Fruit fly (Drosophila melanogaster) whole organism, embryonic: Measurements from ENCODE around the gene nonC.
A peak's percentile ranks its signal among the peaks of the same experiment; 100 is the strongest.

ENCODE experiments used
- CG10209 ChIP-seq: fragments of 200-800 bp; sonication (Bioruptor generic); optimal IDR thresholded peaks from 3 replicates; lab custom pipeline; 2017; ENCODE audit warnings: missing biosample characterization, mild to moderate bottlenecking, missing genetic modification characterization, missing genetic modification reagents
- CG10462 ChIP-seq: fragments of 200-800 bp; sonication (Bioruptor generic); optimal IDR thresholded peaks from 2 replicates; lab custom pipeline; 2016; ENCODE audit warnings: missing biosample characterization, missing genetic modification characterization
- CG12299 ChIP-seq: fragments of 200-800 bp; sonication (Bioruptor generic); optimal IDR thresholded peaks from 2 replicates; lab custom pipeline; 2018; ENCODE audit warnings: missing biosample characterization, mild to moderate bottlenecking, missing genetic modification characterization
- CG1233 ChIP-seq: fragments of 200-800 bp; sonication (Bioruptor generic); optimal IDR thresholded peaks from 4 replicates; lab custom pipeline; 2018; ENCODE audit warnings: missing biosample characterization, mild to moderate bottlenecking, missing genetic modification characterization
- CG12769 ChIP-seq: fragments of 200-800 bp; sonication (Bioruptor generic); optimal IDR thresholded peaks from 2 replicates; lab custom pipeline; 2019; ENCODE audit warnings: missing biosample characterization, mild to moderate bottlenecking, missing genetic modification characterization, moderate library complexity
- CG13296 ChIP-seq: fragments of 200-800 bp; sonication (Bioruptor generic); optimal IDR thresholded peaks from 3 replicates; lab custom pipeline; 2018; ENCODE audit warnings: missing biosample characterization, mild to moderate bottlenecking, missing genetic modification characterization
- CG13775 ChIP-seq: fragments of 200-800 bp; sonication (Bioruptor generic); optimal IDR thresholded peaks from 3 replicates; lab custom pipeline; 2017; ENCODE audit warnings: missing biosample characterization, mild to moderate bottlenecking, missing genetic modification characterization
- CG14667 ChIP-seq: fragments of 200-800 bp; sonication (Bioruptor generic); IDR thresholded peaks from 2 replicates; pipeline ENCODE4 v1.3.6; 2022; ENCODE audit warnings: missing biosample characterization, missing genetic modification characterization
- CG15011 ChIP-seq: fragments of 200-800 bp; sonication (Bioruptor generic); optimal IDR thresholded peaks from 3 replicates; lab custom pipeline; 2018; ENCODE audit warnings: missing biosample characterization, mild to moderate bottlenecking, missing genetic modification characterization
- CG17328 ChIP-seq: fragments of 200-800 bp; sonication (Bioruptor generic); IDR thresholded peaks from 2 replicates; pipeline ENCODE4 v1.3.6; 2022; ENCODE audit warnings: missing biosample characterization, missing genetic modification characterization
- CG17361 ChIP-seq: fragments of 200-800 bp; sonication (Bioruptor generic); IDR thresholded peaks from 3 replicates; pipeline ENCODE4 v1.3.6; 2022; ENCODE audit warnings: missing biosample characterization, missing genetic modification characterization
- CG18476 ChIP-seq: fragments of 200-800 bp; sonication (Bioruptor generic); optimal IDR thresholded peaks from 2 replicates; lab custom pipeline; 2016; ENCODE audit warnings: missing biosample characterization, mild to moderate bottlenecking, missing genetic modification characterization
- CG18619 ChIP-seq: fragments of 200-800 bp; sonication (Bioruptor generic); optimal IDR thresholded peaks from 3 replicates; lab custom pipeline; 2017; ENCODE audit warnings: missing biosample characterization, mild to moderate bottlenecking, missing genetic modification characterization
- CG2120 ChIP-seq: fragments of 200-800 bp; sonication (Bioruptor generic); optimal IDR thresholded peaks from 3 replicates; lab custom pipeline; 2016; ENCODE audit warnings: missing biosample characterization, missing genetic modification characterization
- CG30431 ChIP-seq: fragments of 200-800 bp; sonication (Bioruptor generic); optimal IDR thresholded peaks from 2 replicates; lab custom pipeline; 2017; ENCODE audit warnings: missing biosample characterization, missing genetic modification characterization
- CG3407 ChIP-seq: fragments of 200-800 bp; sonication (Bioruptor generic); optimal IDR thresholded peaks from 2 replicates; lab custom pipeline; 2018; ENCODE audit warnings: missing biosample characterization, mild to moderate bottlenecking, missing genetic modification characterization
- CG7963 ChIP-seq: fragments of 200-800 bp; sonication (Bioruptor generic); IDR thresholded peaks from 3 replicates; pipeline ENCODE4 v1.3.6; 2022; ENCODE audit warnings: missing biosample characterization, missing genetic modification characterization; ENCODE audit not compliant: partially characterized antibody
- CG8924 ChIP-seq: fragments of 200-800 bp; optimal IDR thresholded peaks from 3 replicates; lab custom pipeline; 2019; ENCODE audit warnings: missing biosample characterization, mild to moderate bottlenecking, missing genetic modification characterization, moderate library complexity
- CG9932 ChIP-seq: fragments of 200-800 bp; sonication (Bioruptor generic); IDR thresholded peaks from 2 replicates; pipeline ENCODE4 v1.3.6; 2022; ENCODE audit warnings: missing biosample characterization, missing genetic modification characterization
- Dp ChIP-seq: fragments of 200-800 bp; sonication (Bioruptor generic); optimal IDR thresholded peaks from 2 replicates; lab custom pipeline; 2018; ENCODE audit warnings: missing biosample characterization, mild to moderate bottlenecking, missing genetic modification characterization, moderate library complexity
- ERR ChIP-seq: fragments of 200-800 bp; sonication (Bioruptor generic); optimal IDR thresholded peaks from 2 replicates; lab custom pipeline; 2016; ENCODE audit warnings: missing biosample characterization, missing genetic modification characterization
- Hmr ChIP-seq: fragments of 200-800 bp; sonication (Bioruptor generic); optimal IDR thresholded peaks from 3 replicates; lab custom pipeline; 2017; ENCODE audit warnings: mild to moderate bottlenecking, missing biosample characterization, missing genetic modification reagents, missing genetic modification characterization
- Hr3 ChIP-seq: fragments of 200-800 bp; sonication (Bioruptor generic); optimal IDR thresholded peaks from 3 replicates; lab custom pipeline; 2016; ENCODE audit warnings: missing biosample characterization, missing genetic modification characterization
- MTF-1 ChIP-seq: fragments of 200-800 bp; sonication (Bioruptor generic); optimal IDR thresholded peaks from 2 replicates; lab custom pipeline; 2018; ENCODE audit warnings: missing biosample characterization, mild to moderate bottlenecking, missing genetic modification characterization, borderline replicate concordance
- NfI ChIP-seq: fragments of 200-800 bp; sonication (Bioruptor generic); optimal IDR thresholded peaks from 3 replicates; lab custom pipeline; 2018; ENCODE audit warnings: missing biosample characterization, mild to moderate bottlenecking, missing genetic modification characterization, moderate library complexity
- Pdp1 ChIP-seq, 2 experiments: fragments of 200-800 bp; sonication (Bioruptor generic); optimal IDR thresholded peaks; 3 replicates each; lab custom pipeline; 2016; ENCODE audit warnings: missing biosample characterization in 2 of 2, missing genetic modification characterization in 2 of 2, mild to moderate bottlenecking in 1 of 2, moderate library complexity in 1 of 2
- Poxn ChIP-seq: fragments of 200-800 bp; sonication (Bioruptor generic); IDR thresholded peaks from 2 replicates; pipeline ENCODE4 v1.3.6; 2022; ENCODE audit warnings: missing biosample characterization, missing genetic modification characterization
- Ptx1 ChIP-seq: fragments of 200-800 bp; sonication (Bioruptor generic); IDR thresholded peaks from 2 replicates; pipeline ENCODE4 v1.3.6; 2022; ENCODE audit warnings: missing biosample characterization, missing genetic modification characterization
- Ravus ChIP-seq: fragments of 200-800 bp; sonication (Bioruptor generic); IDR thresholded peaks from 2 replicates; pipeline ENCODE4 v1.3.6; 2022; ENCODE audit warnings: missing biosample characterization, missing genetic modification characterization
- Sox100B ChIP-seq: fragments of 200-800 bp; sonication (Bioruptor generic); optimal IDR thresholded peaks from 3 replicates; lab custom pipeline; 2018; ENCODE audit warnings: missing biosample characterization, mild to moderate bottlenecking, missing genetic modification characterization
- Sry-δ ChIP-seq: fragments of 200-800 bp; sonication (Bioruptor generic); optimal IDR thresholded peaks from 2 replicates; lab custom pipeline; 2016; ENCODE audit warnings: missing biosample characterization, missing genetic modification characterization
- Trl ChIP-seq, 3 experiments: fragments of >200 bp in 2 of 3; fragments of 200-800 bp in 1 of 3; sonication (Bioruptor generic) in 1 of 3; optimal IDR thresholded peaks; 2 replicates in 1 of 3; 3 replicates in 2 of 3; lab custom pipeline; 2016 to 2017; ENCODE audit warnings: missing biosample characterization in 1 of 3, missing genetic modification characterization in 1 of 3
- amos ChIP-seq: fragments of 200-800 bp; sonication (Bioruptor generic); IDR thresholded peaks from 2 replicates; pipeline ENCODE4 v1.3.6; 2022; ENCODE audit warnings: missing biosample characterization, missing genetic modification characterization; ENCODE audit not compliant: partially characterized antibody
- bigmax ChIP-seq: fragments of 200-800 bp; sonication (Bioruptor generic); optimal IDR thresholded peaks from 2 replicates; lab custom pipeline; 2018; ENCODE audit warnings: missing biosample characterization, mild to moderate bottlenecking, missing genetic modification characterization
- ewg ChIP-seq: fragments of 200-800 bp; sonication (Bioruptor generic); optimal IDR thresholded peaks from 3 replicates; lab custom pipeline; 2017; ENCODE audit warnings: mild to moderate bottlenecking, missing biosample characterization, missing genetic modification reagents, missing genetic modification characterization
- fru ChIP-seq: fragments of >200 bp; optimal IDR thresholded peaks from 2 replicates; lab custom pipeline; 2017
- fu2 ChIP-seq: fragments of 200-800 bp; sonication (Bioruptor generic); optimal IDR thresholded peaks from 2 replicates; lab custom pipeline; 2016; ENCODE audit warnings: missing biosample characterization, missing genetic modification characterization
- gcm2 ChIP-seq: fragments of 200-800 bp; sonication (Bioruptor generic); optimal IDR thresholded peaks from 2 replicates; lab custom pipeline; 2016; ENCODE audit warnings: missing biosample characterization, missing genetic modification characterization
- gfzf ChIP-seq: fragments of 200-800 bp; sonication (Bioruptor generic); optimal IDR thresholded peaks from 2 replicates; lab custom pipeline; 2016; ENCODE audit warnings: missing biosample characterization, mild to moderate bottlenecking, missing genetic modification characterization, moderate library complexity
- jigr1 ChIP-seq: fragments of 200-800 bp; sonication (Bioruptor generic); IDR thresholded peaks from 3 replicates; pipeline ENCODE4 v1.3.6; 2022; ENCODE audit warnings: missing biosample characterization, missing genetic modification characterization
- kni ChIP-seq: fragments of 200-800 bp; sonication (Bioruptor generic); optimal IDR thresholded peaks from 3 replicates; lab custom pipeline; 2017; ENCODE audit warnings: mild to moderate bottlenecking, missing biosample characterization, missing genetic modification reagents, missing genetic modification characterization
- mam ChIP-seq: fragments of 200-800 bp; sonication (Bioruptor generic); optimal IDR thresholded peaks from 3 replicates; lab custom pipeline; 2016; ENCODE audit warnings: missing biosample characterization, missing genetic modification characterization
- otp ChIP-seq: fragments of 200-800 bp; sonication (Bioruptor generic); IDR thresholded peaks from 3 replicates; pipeline ENCODE4, ENCODE4 v1.3.6; 2022; ENCODE audit warnings: missing biosample characterization, missing genetic modification characterization
- prd ChIP-seq, 3 experiments: fragments of >200 bp in 2 of 3; fragments of 200-800 bp in 1 of 3; sonication (Bioruptor generic) in 1 of 3; optimal IDR thresholded peaks in 2 of 3; IDR thresholded peaks in 1 of 3; 2 replicates in 2 of 3; 3 replicates in 1 of 3; pipeline versions ENCODE4 v1.3.6 to Lab custom; 2017 to 2022; ENCODE audit warnings: missing biosample characterization in 1 of 3, missing genetic modification characterization in 1 of 3
- pzg ChIP-seq: fragments of 200-800 bp; sonication (Bioruptor generic); optimal IDR thresholded peaks from 3 replicates; lab custom pipeline; 2018; ENCODE audit warnings: missing biosample characterization, mild to moderate bottlenecking, missing genetic modification characterization, moderate library complexity
- tin ChIP-seq: fragments of 200-800 bp; sonication (Bioruptor generic); optimal IDR thresholded peaks from 3 replicates; lab custom pipeline; 2016; ENCODE audit warnings: missing biosample characterization, missing genetic modification characterization
- trem ChIP-seq: fragments of 200-800 bp; optimal IDR thresholded peaks from 3 replicates; lab custom pipeline; 2019; ENCODE audit warnings: missing biosample characterization, mild to moderate bottlenecking, missing genetic modification characterization, moderate library complexity
- zen ChIP-seq: fragments of 200-800 bp; sonication (Bioruptor generic); optimal IDR thresholded peaks from 3 replicates; lab custom pipeline; 2018; ENCODE audit warnings: missing biosample characterization, mild to moderate bottlenecking, missing genetic modification characterization, moderate library complexity

Gene nonC

DNA sequence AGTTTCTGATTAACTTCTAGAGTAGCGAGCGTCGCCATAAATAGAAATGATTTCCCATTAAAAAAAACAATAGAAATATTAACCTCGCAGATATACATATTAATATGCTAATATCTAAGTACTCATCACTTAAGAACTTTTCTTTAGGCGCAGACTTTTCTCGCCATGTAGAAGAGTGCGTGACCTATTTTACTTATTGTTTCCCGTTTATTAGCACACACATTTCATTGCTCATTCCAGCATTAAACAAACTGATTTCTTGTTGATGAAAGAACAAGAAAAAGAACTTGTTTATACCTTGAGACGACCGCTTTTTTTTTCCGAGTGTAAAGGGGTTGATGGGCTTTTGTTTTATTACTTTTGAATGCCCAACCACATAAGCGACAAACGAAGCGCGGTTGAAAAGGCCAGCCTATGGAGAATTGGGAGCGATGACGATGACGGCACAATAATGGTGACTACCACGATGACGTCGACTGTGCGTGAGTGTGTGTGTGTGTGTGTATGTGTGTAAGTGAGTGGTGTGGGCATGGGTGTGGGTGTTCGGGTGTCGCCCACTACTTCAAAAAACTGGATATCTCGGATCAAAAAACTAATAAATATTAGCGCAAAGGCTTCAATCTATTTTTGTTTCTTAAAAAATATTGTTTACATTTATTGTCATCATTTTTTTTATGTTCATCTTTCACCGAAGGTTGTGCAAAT is 28.2 kb upstream of the nonC start (continued):
- TF ChIP-seq Poxn (GFP tag; lab: Robert Waterston, UW) (no peak), CG17361 (peak; percentile 62; the same call in 1 of the 3 replicates), CG17328 (GFP tag; lab: Robert Waterston, UW) (no peak), CG9932 (peak; percentile 41), Hr3 (GFP tag; lab: Kevin White, UChicago) (peak; percentile 21), prd (optimal IDR thresholded peaks at IDR 0.05; lab: Kevin White, UChicago) (no peak), prd (GFP tag; IDR thresholded peaks at IDR 0.05; lab: Robert Waterston, UW) (peak; percentile 10; the same call in 1 of the 3 replicates), trem (tag; lab: Kevin White, UChicago) (no peak), CG18476 (no peak), pzg (GFP tag; lab: Kevin White, UChicago) (no peak), CG10209 (GFP tag; lab: Kevin White, UChicago) (no peak), zen (tag; lab: Kevin White, UChicago) (no peak), Trl (optimal IDR thresholded peaks at IDR 0.05; lab: Kevin White, UChicago) (no peak), Trl (GFP tag; optimal IDR thresholded peaks at IDR 0.05; lab: Kevin White, UChicago) (peak; percentile 13), jigr1 (GFP tag; lab: Robert Waterston, UW) (no peak), CG30431 (GFP tag; lab: Kevin White, UChicago) (no peak), mam (GFP tag; lab: Kevin White, UChicago) (peak; percentile 34), fru (lab: Kevin White, UChicago) (no peak), CG10462 (GFP tag; lab: Kevin White, UChicago) (no peak), Sox100B (GFP tag; lab: Kevin White, UChicago) (peak; percentile 31), CG1233 (GFP tag; lab: Kevin White, UChicago) (no peak), ewg (GFP tag; lab: Kevin White, UChicago) (no peak), gcm2 (GFP tag; lab: Kevin White, UChicago) (no peak), fu2 (GFP tag; lab: Kevin White, UChicago) (no peak), Dp (no peak), CG12299 (tag; lab: Kevin White, UChicago) (no peak), Ptx1 (0 out of 2 replicates have a peak, but pooled peaks have one; percentile 33), CG8924 (peak; percentile 18), amos (GFP tag; lab: Robert Waterston, UW) (no peak), CG14667 (GFP tag; lab: Robert Waterston, UW) (0 out of 2 replicates have a peak, but pooled peaks have one; percentile 24), tin (GFP tag; lab: Kevin White, UChicago) (no peak), Pdp1 (GFP tag; optimal IDR thresholded peaks at IDR 0.05; lab: Kevin White, UChicago) (peak; percentile 13 to 16), kni (GFP tag; lab: Kevin White, UChicago) (peak; percentile 3), CG12769 (tag; lab: Kevin White, UChicago) (peak; percentile 46), gfzf (GFP tag; lab: Kevin White, UChicago) (no peak), CG7963 (GFP tag; lab: Robert Waterston, UW) (no peak), CG2120 (GFP tag; lab: Kevin White, UChicago) (peak; percentile 49), Hmr (GFP tag; lab: Kevin White, UChicago) (peak; percentile 0), CG15011 (no peak), NfI (GFP tag; lab: Kevin White, UChicago) (peak; percentile 41), Ravus (GFP tag; lab: Robert Waterston, UW) (no peak), MTF-1 (GFP tag; lab: Kevin White, UChicago) (no peak), otp (GFP tag; lab: Robert Waterston, UW) (no peak), CG13296 (GFP tag; lab: Kevin White, UChicago) (no peak), ERR (GFP tag; lab: Kevin White, UChicago) (no peak), CG13775 (GFP tag; lab: Kevin White, UChicago) (peak; percentile 18), Sry-δ (GFP tag; lab: Kevin White, UChicago) (no peak), CG3407 (GFP tag; lab: Kevin White, UChicago) (no peak), CG18619 (GFP tag; lab: Kevin White, UChicago) (peak; percentile 19), bigmax (no peak)
